Fruit fly (Drosophila melanogaster) whole organism, prepupa: Measurements from ENCODE around the gene cass.
A peak's percentile ranks its signal among the peaks of the same experiment; 100 is the strongest.

Experiments
- CG10669 ChIP-seq: fragments of 200-800 bp; sonication (Bioruptor generic); optimal IDR thresholded peaks from 3 replicates; lab custom pipeline; 2018; ENCODE audit warnings: missing biosample characterization, mild to moderate bottlenecking, missing genetic modification characterization, moderate library complexity
- CG11762 ChIP-seq: fragments of 200-800 bp; sonication (Bioruptor generic); optimal IDR thresholded peaks from 3 replicates; lab custom pipeline; 2016; ENCODE audit warnings: missing biosample characterization, missing genetic modification characterization; ENCODE audit not compliant: insufficient read depth
- CG11902 ChIP-seq: fragments of 200-800 bp; sonication (Bioruptor generic); optimal IDR thresholded peaks from 3 replicates; lab custom pipeline; 2016; ENCODE audit warnings: missing biosample characterization, missing genetic modification characterization
- CG15336 ChIP-seq: fragments of 200-800 bp; sonication (Bioruptor generic); IDR thresholded peaks from 2 replicates; pipeline ENCODE4 v1.3.6; 2022; ENCODE audit warnings: missing biosample characterization, missing genetic modification characterization
- CG1621 ChIP-seq: fragments of 200-800 bp; sonication (Bioruptor generic); optimal IDR thresholded peaks from 3 replicates; lab custom pipeline; 2018; ENCODE audit warnings: missing biosample characterization, mild to moderate bottlenecking, missing genetic modification characterization
- CG16779 ChIP-seq: fragments of 200-800 bp; sonication (Bioruptor generic); optimal IDR thresholded peaks from 3 replicates; lab custom pipeline; 2017; ENCODE audit warnings: missing biosample characterization, mild to moderate bottlenecking, missing genetic modification characterization
- CG3032 ChIP-seq: fragments of 200-800 bp; optimal IDR thresholded peaks from 2 replicates; lab custom pipeline; 2019; ENCODE audit warnings: missing biosample characterization, mild to moderate bottlenecking, missing genetic modification characterization, moderate library complexity
- CG32006 ChIP-seq: fragments of 200-800 bp; sonication (Bioruptor generic); optimal IDR thresholded peaks from 3 replicates; lab custom pipeline; 2017; ENCODE audit warnings: missing biosample characterization, mild to moderate bottlenecking, missing genetic modification characterization
- CG34406 ChIP-seq: fragments of 200-800 bp; sonication (Bioruptor generic); optimal IDR thresholded peaks from 3 replicates; lab custom pipeline; 2016; ENCODE audit warnings: missing biosample characterization, missing genetic modification characterization
- CG3919 ChIP-seq: fragments of 200-800 bp; sonication (Bioruptor generic); optimal IDR thresholded peaks from 3 replicates; lab custom pipeline; 2016; ENCODE audit warnings: missing biosample characterization, missing genetic modification characterization
- CG4318 ChIP-seq: fragments of 200-800 bp; sonication (Bioruptor generic); optimal IDR thresholded peaks from 3 replicates; lab custom pipeline; 2017; ENCODE audit warnings: missing biosample characterization, mild to moderate bottlenecking, missing genetic modification characterization
- CG6163 ChIP-seq: fragments of 200-800 bp; sonication (Bioruptor generic); IDR thresholded peaks from 3 replicates; pipeline ENCODE4 v1.3.6; 2022; ENCODE audit warnings: missing biosample characterization, missing genetic modification characterization
- CG6854 ChIP-seq: fragments of 200-800 bp; sonication (Bioruptor generic); optimal IDR thresholded peaks from 2 replicates; lab custom pipeline; 2017; ENCODE audit warnings: missing biosample characterization, mild to moderate bottlenecking, missing genetic modification characterization
- CG7368 ChIP-seq: fragments of 200-800 bp; sonication (Bioruptor generic); optimal IDR thresholded peaks from 3 replicates; lab custom pipeline; 2016; ENCODE audit warnings: missing biosample characterization, missing genetic modification characterization
- CG8632 ChIP-seq: fragments of 200-800 bp; sonication (Bioruptor generic); optimal IDR thresholded peaks from 3 replicates; lab custom pipeline; 2016; ENCODE audit warnings: missing biosample characterization, missing genetic modification characterization
- CG9139 ChIP-seq: fragments of 200-800 bp; sonication (Bioruptor generic); optimal IDR thresholded peaks from 3 replicates; lab custom pipeline; 2017; ENCODE audit warnings: missing biosample characterization, mild to moderate bottlenecking, missing genetic modification characterization
- Eip75B ChIP-seq: fragments of 200-800 bp; sonication (Bioruptor generic); optimal IDR thresholded peaks from 3 replicates; lab custom pipeline; 2016; ENCODE audit warnings: missing biosample characterization, missing genetic modification characterization
- Eip78C ChIP-seq: fragments of 200-800 bp; sonication (Bioruptor generic); peaks from one replicate; lab custom pipeline; 2016; ENCODE audit warnings: missing biosample characterization, missing genetic modification characterization
- Eip93F ChIP-seq: fragments of 200-800 bp; sonication (Bioruptor generic); optimal IDR thresholded peaks from 2 replicates; lab custom pipeline; 2016; ENCODE audit warnings: missing biosample characterization, mild to moderate bottlenecking, missing genetic modification characterization
- Ets21C ChIP-seq: fragments of 200-800 bp; sonication (Bioruptor generic); optimal IDR thresholded peaks from 3 replicates; lab custom pipeline; 2016; ENCODE audit warnings: missing biosample characterization, missing genetic modification characterization
- Hr38 ChIP-seq: sonication (Bioruptor generic); optimal IDR thresholded peaks from 2 replicates; lab custom pipeline; 2016; ENCODE audit warnings: missing biosample characterization, missing genetic modification characterization
- Hr4 ChIP-seq: fragments of 200-800 bp; sonication (Bioruptor generic); optimal IDR thresholded peaks from 3 replicates; lab custom pipeline; 2016; ENCODE audit warnings: missing biosample characterization, missing genetic modification characterization
- Lpt ChIP-seq: fragments of 200-800 bp; sonication (Bioruptor generic); optimal IDR thresholded peaks from 3 replicates; lab custom pipeline; 2016; ENCODE audit warnings: missing biosample characterization, missing genetic modification characterization
- Smox ChIP-seq: fragments of 200-800 bp; sonication (Bioruptor generic); optimal IDR thresholded peaks from 3 replicates; lab custom pipeline; 2016; ENCODE audit warnings: missing biosample characterization, missing genetic modification characterization
- Sox14 ChIP-seq: fragments of 200-800 bp; sonication (Bioruptor generic); optimal IDR thresholded peaks from 3 replicates; lab custom pipeline; 2016; ENCODE audit warnings: missing biosample characterization, missing genetic modification characterization
- Sox15 ChIP-seq: fragments of 200-800 bp; sonication (Bioruptor generic); optimal IDR thresholded peaks from 3 replicates; lab custom pipeline; 2016; ENCODE audit warnings: missing biosample characterization, missing genetic modification characterization
- acj6 ChIP-seq: fragments of 200-800 bp; sonication (Bioruptor generic); optimal IDR thresholded peaks from 3 replicates; lab custom pipeline; 2016; ENCODE audit warnings: missing biosample characterization, missing genetic modification characterization
- cyc ChIP-seq: fragments of 200-800 bp; sonication (Bioruptor generic); optimal IDR thresholded peaks from 3 replicates; lab custom pipeline; 2016; ENCODE audit warnings: missing biosample characterization, missing genetic modification characterization
- eg ChIP-seq: fragments of 200-800 bp; sonication (Bioruptor generic); IDR thresholded peaks from 3 replicates; pipeline ENCODE4 v1.3.6; 2022; ENCODE audit warnings: missing biosample characterization, missing genetic modification characterization
- esn ChIP-seq: fragments of 200-800 bp; sonication (Bioruptor generic); optimal IDR thresholded peaks from 2 replicates; lab custom pipeline; 2016; ENCODE audit warnings: missing biosample characterization, mild to moderate bottlenecking, missing genetic modification characterization, moderate library complexity
- fd59A ChIP-seq: fragments of 200-800 bp; sonication (Bioruptor generic); optimal IDR thresholded peaks from 2 replicates; lab custom pipeline; 2017; ENCODE audit warnings: missing biosample characterization, mild to moderate bottlenecking, missing genetic modification characterization, missing genetic modification reagents
- fd85E ChIP-seq: fragments of 200-800 bp; sonication (Bioruptor generic); optimal IDR thresholded peaks from 3 replicates; lab custom pipeline; 2016; ENCODE audit warnings: missing biosample characterization, missing genetic modification characterization
- fkh ChIP-seq: fragments of 200-800 bp; sonication (Bioruptor generic); optimal IDR thresholded peaks from 3 replicates; lab custom pipeline; 2017; ENCODE audit warnings: missing biosample characterization, mild to moderate bottlenecking, missing genetic modification characterization, moderate library complexity
- lz ChIP-seq: fragments of 200-800 bp; sonication (Bioruptor generic); optimal IDR thresholded peaks from 3 replicates; lab custom pipeline; 2016; ENCODE audit warnings: missing biosample characterization, missing genetic modification characterization
- net ChIP-seq: fragments of 200-800 bp; sonication (Bioruptor generic); optimal IDR thresholded peaks from 3 replicates; lab custom pipeline; 2016; ENCODE audit warnings: missing biosample characterization, missing genetic modification characterization
- svp ChIP-seq: fragments of 200-800 bp; sonication (Bioruptor generic); peaks from one replicate; lab custom pipeline; 2016; ENCODE audit warnings: missing biosample characterization, missing genetic modification characterization
- vri ChIP-seq: fragments of 200-800 bp; sonication (Bioruptor generic); optimal IDR thresholded peaks from 3 replicates; lab custom pipeline; 2016; ENCODE audit warnings: missing biosample characterization, mild to moderate bottlenecking, missing genetic modification characterization

cass gene

dm6 chr2L:17465915-17466677, 11.6 kb downstream of the cass start (continued):
- TF ChIP-seq Sox14 (GFP tag; lab: Kevin White, UChicago) = peak; percentile 80
- TF ChIP-seq CG3919 (GFP tag; lab: Kevin White, UChicago) = peak; percentile 84
- TF ChIP-seq Hr4 (GFP tag; lab: Kevin White, UChicago) = peak; percentile 90
- peak; percentile 91 for TF ChIP-seq CG15336
- TF ChIP-seq cyc (GFP tag; lab: Kevin White, UChicago) = peak; percentile 55
- TF ChIP-seq Hr38 (GFP tag; lab: Kevin White, UChicago) = peak; percentile 0
- peak; percentile 74 for TF ChIP-seq CG10669 (GFP tag; lab: Kevin White, UChicago)
- TF ChIP-seq net (GFP tag; lab: Kevin White, UChicago) = peak; percentile 91
- peak; percentile 45 for TF ChIP-seq CG11902 (GFP tag; lab: Kevin White, UChicago)
- TF ChIP-seq vri (GFP tag; lab: Kevin White, UChicago) = no peak

- TF ChIP-seq CG3032 (no peak), CG15336 (no peak), CG8632 (GFP tag; lab: Kevin White, UChicago) (no peak), Eip78C (peak; percentile 23), CG7368 (GFP tag; lab: Kevin White, UChicago) (no peak)
Measured at dm6 chr2L:17457944-17458343, 19.7 kb downstream of the cass start, which contains the start of gene CG18563. Gene CG18563 (minus strand): TSS chr2L:17458044.

- no peak for TF ChIP-seq Eip93F
- no peak for TF ChIP-seq CG6163
- no peak for TF ChIP-seq acj6 (GFP tag; lab: Kevin White, UChicago)
- no peak for TF ChIP-seq Eip75B (GFP tag; lab: Kevin White, UChicago)
- TF ChIP-seq CG1621 (tag; lab: Kevin White, UChicago) = no peak
- TF ChIP-seq lz (GFP tag; lab: Kevin White, UChicago) = no peak
- peak; percentile 40 for TF ChIP-seq Eip78C
- TF ChIP-seq CG9139 (GFP tag; lab: Kevin White, UChicago) = no peak
Measured at dm6 chr2L:17455823-17456222, 21.9 kb downstream of the cass start, which contains the start of gene SPH93. Gene SPH93 (minus strand): TSS chr2L:17455923.

- no peak for TF ChIP-seq fd85E
- peak; percentile 22 for TF ChIP-seq Eip78C
- TF ChIP-seq Hr4 (GFP tag; lab: Kevin White, UChicago) = no peak
- no peak for TF ChIP-seq CG32006 (GFP tag; lab: Kevin White, UChicago)
- TF ChIP-seq eg (GFP tag; lab: Robert Waterston, UW) = no peak
- TF ChIP-seq CG4318 (GFP tag; lab: Kevin White, UChicago) = no peak
Measured at dm6 chr2L:17452624-17453023, 25.1 kb downstream of the cass start, which contains the start of gene CG5050. Gene CG5050 (plus strand): TSS chr2L:17452924.

- no peak for TF ChIP-seq Hr4 (GFP tag; lab: Kevin White, UChicago)
- peak; percentile 62 for TF ChIP-seq svp (GFP tag; lab: Kevin White, UChicago)
Measured at dm6 chr2L:17452084-17452483, 25.6 kb downstream of the cass start.

- TF ChIP-seq CG11762 (peak; percentile 62), cyc (GFP tag; lab: Kevin White, UChicago) (peak; percentile 65), CG34406 (GFP tag; lab: Kevin White, UChicago) (peak; percentile 86), Sox15 (GFP tag; lab: Kevin White, UChicago) (peak; percentile 53), CG6854 (GFP tag; lab: Kevin White, UChicago) (peak; percentile 23), vri (GFP tag; lab: Kevin White, UChicago) (peak; percentile 31), Smox (GFP tag; lab: Kevin White, UChicago) (peak; percentile 82), lz (GFP tag; lab: Kevin White, UChicago) (peak; percentile 74), CG16779 (tag; lab: Kevin White, UChicago) (peak; percentile 62), Ets21C (peak; percentile 59), Sox14 (GFP tag; lab: Kevin White, UChicago) (peak; percentile 76), esn (GFP tag; lab: Kevin White, UChicago) (peak; percentile 86), Lpt (GFP tag; lab: Kevin White, UChicago) (peak; percentile 55), CG6163 (no peak; the same call in 2 of the 3 replicates), fkh (GFP tag; lab: Kevin White, UChicago) (peak; percentile 10), CG8632 (GFP tag; lab: Kevin White, UChicago) (peak; percentile 74), CG7368 (GFP tag; lab: Kevin White, UChicago) (peak; percentile 65), CG15336 (no peak; the same call in 1 of the 2 replicates), svp (GFP tag; lab: Kevin White, UChicago) (peak; percentile 88), CG9139 (GFP tag; lab: Kevin White, UChicago) (no peak), fd59A (peak; percentile 58)
Measured at dm6 chr2L:17450505-17451415, 26.9 kb downstream of the cass start.
